Worm (Caenorhabditis elegans) whole organism, late embryonic: ENCODE data around the gene bus-8B.

Experiments used
- C08G9.2 ChIP-seq: sonication (generic microtip); optimal IDR thresholded peaks from 2 replicates; lab custom pipeline; 2016; ENCODE audit warnings: mild to moderate bottlenecking, missing genetic modification characterization, moderate library complexity, missing compliant biosample characterization
- C38D4.7 ChIP-seq: fragments of 200-800 bp; sonication (Bioruptor generic); optimal IDR thresholded peaks from 2 replicates; lab custom pipeline; 2018; ENCODE audit warnings: mild to moderate bottlenecking, missing genetic modification characterization, moderate library complexity, missing compliant biosample characterization
- F13H6.1 ChIP-seq: sonication (generic microtip); optimal IDR thresholded peaks from 2 replicates; lab custom pipeline; 2016; ENCODE audit warnings: missing genetic modification characterization, missing compliant biosample characterization
- K02D7.2 ChIP-seq: sonication (generic microtip); optimal IDR thresholded peaks from 2 replicates; lab custom pipeline; 2017; ENCODE audit warnings: mild to moderate bottlenecking, missing genetic modification characterization, missing compliant biosample characterization
- K09A11.1 ChIP-seq: sonication (generic microtip); optimal IDR thresholded peaks from 2 replicates; lab custom pipeline; 2017; ENCODE audit warnings: antibody characterized with exemption, mild to moderate bottlenecking, missing genetic modification characterization, missing compliant biosample characterization; ENCODE audit not compliant: insufficient read depth
- T23F11.4 ChIP-seq: fragments of 200-800 bp; sonication (Bioruptor generic); optimal IDR thresholded peaks from 2 replicates; lab custom pipeline; 2018; ENCODE audit warnings: mild to moderate bottlenecking, missing genetic modification characterization, missing compliant biosample characterization
- Y22D7AL.16 ChIP-seq: sonication (generic microtip); optimal IDR thresholded peaks from 2 replicates; lab custom pipeline; 2016; ENCODE audit warnings: missing genetic modification characterization, missing compliant biosample characterization
- ama-1 ChIP-seq: fragments of 150-350 bp; optimal IDR thresholded peaks from 2 replicates; lab custom pipeline; 2014
- ceh-22 ChIP-seq: sonication (generic microtip); optimal IDR thresholded peaks from 2 replicates; lab custom pipeline; 2017; ENCODE audit warnings: missing biosample characterization, missing genetic modification characterization
- ceh-30 ChIP-seq: fragments of 150-350 bp; optimal IDR thresholded peaks from 2 replicates; lab custom pipeline; 2014; ENCODE audit warnings: missing biosample characterization, missing genetic modification characterization
- ceh-45 ChIP-seq: fragments of 200-800 bp; sonication (Bioruptor generic); IDR thresholded peaks from 2 replicates; pipeline ENCODE4 v1.3.6; 2022; ENCODE audit warnings: missing genetic modification reagents, missing genetic modification characterization, missing compliant biosample characterization
- ceh-48 ChIP-seq: sonication (generic microtip); optimal IDR thresholded peaks from 2 replicates; lab custom pipeline; 2016; ENCODE audit warnings: missing genetic modification characterization, inconsistent platforms, missing compliant biosample characterization
- ceh-6 ChIP-seq: fragments of 200-800 bp; sonication (Bioruptor generic); optimal IDR thresholded peaks from 2 replicates; lab custom pipeline; 2018; ENCODE audit warnings: mild to moderate bottlenecking, missing genetic modification characterization, missing compliant biosample characterization
- ceh-9 ChIP-seq: sonication (generic microtip); optimal IDR thresholded peaks from 2 replicates; lab custom pipeline; 2016; ENCODE audit warnings: mild to moderate bottlenecking, missing genetic modification characterization, inconsistent platforms, missing compliant biosample characterization
- dmd-4 ChIP-seq: sonication (generic microtip); optimal IDR thresholded peaks from 2 replicates; lab custom pipeline; 2016; ENCODE audit warnings: borderline replicate concordance, missing genetic modification characterization, missing compliant biosample characterization
- dve-1 ChIP-seq: sonication (generic microtip); optimal IDR thresholded peaks from 2 replicates; lab custom pipeline; 2017; ENCODE audit warnings: antibody characterized with exemption, mild to moderate bottlenecking, missing genetic modification characterization, missing compliant biosample characterization
- elt-2 ChIP-seq: sonication (generic microtip); optimal IDR thresholded peaks from 2 replicates; lab custom pipeline; 2016; ENCODE audit warnings: missing genetic modification reagents, missing genetic modification characterization, missing compliant biosample characterization
- ets-4 ChIP-seq: sonication (generic microtip); optimal IDR thresholded peaks from 2 replicates; lab custom pipeline; 2016; ENCODE audit warnings: missing genetic modification characterization, missing compliant biosample characterization
- fax-1 ChIP-seq: sonication (generic microtip); optimal IDR thresholded peaks from 2 replicates; lab custom pipeline; 2016; ENCODE audit warnings: missing genotype, missing genetic modification characterization, missing compliant biosample characterization
- fkh-6 ChIP-seq: sonication (generic microtip); optimal IDR thresholded peaks from 2 replicates; lab custom pipeline; 2016; ENCODE audit warnings: missing genetic modification characterization, missing compliant biosample characterization
- hlh-15 ChIP-seq: sonication (generic microtip); optimal IDR thresholded peaks from 2 replicates; lab custom pipeline; 2016; ENCODE audit warnings: missing genetic modification characterization, missing compliant biosample characterization
- hlh-6 ChIP-seq: sonication (generic microtip); optimal IDR thresholded peaks from 2 replicates; lab custom pipeline; 2016; ENCODE audit warnings: missing genotype, missing genetic modification characterization, missing compliant biosample characterization
- lim-6 ChIP-seq: sonication (generic microtip); optimal IDR thresholded peaks from 2 replicates; lab custom pipeline; 2016; ENCODE audit warnings: missing genetic modification characterization, missing compliant biosample characterization
- lin-11 ChIP-seq: fragments of 200-800 bp; sonication (Bioruptor generic); optimal IDR thresholded peaks from 2 replicates; lab custom pipeline; 2018; ENCODE audit warnings: mild to moderate bottlenecking, missing genetic modification characterization, missing compliant biosample characterization
- mec-3 ChIP-seq: sonication (generic microtip); optimal IDR thresholded peaks from 2 replicates; lab custom pipeline; 2016; ENCODE audit warnings: borderline replicate concordance, missing genetic modification characterization, missing compliant biosample characterization
- nfya-1 ChIP-seq: sonication (generic microtip); optimal IDR thresholded peaks from 2 replicates; lab custom pipeline; 2017; ENCODE audit warnings: missing genetic modification characterization, mild to moderate bottlenecking, missing compliant biosample characterization, antibody characterized with exemption, moderate library complexity
- npax-4 ChIP-seq: sonication (generic microtip); optimal IDR thresholded peaks from 2 replicates; lab custom pipeline; 2016; ENCODE audit warnings: missing genetic modification characterization, missing compliant biosample characterization
- pag-3 ChIP-seq: sonication (generic microtip); optimal IDR thresholded peaks from 2 replicates; lab custom pipeline; 2016; ENCODE audit warnings: missing compliant biosample characterization, missing genetic modification characterization, borderline replicate concordance
- pax-1 ChIP-seq: fragments of 150-350 bp; optimal IDR thresholded peaks from 2 replicates; lab custom pipeline; 2014; ENCODE audit warnings: missing biosample characterization, missing genetic modification characterization
- ref-2 ChIP-seq: sonication (generic microtip); optimal IDR thresholded peaks from 2 replicates; lab custom pipeline; 2016; ENCODE audit warnings: missing genetic modification characterization, missing compliant biosample characterization
- sdc-2 ChIP-seq: sonication (generic microtip); optimal IDR thresholded peaks from 2 replicates; lab custom pipeline; 2016; ENCODE audit warnings: missing genotype, missing genetic modification characterization, missing compliant biosample characterization
- tbx-2 ChIP-seq: sonication (generic microtip); optimal IDR thresholded peaks from 2 replicates; lab custom pipeline; 2016; ENCODE audit warnings: missing genetic modification characterization, missing compliant biosample characterization
- ttx-3 ChIP-seq: sonication (generic microtip); optimal IDR thresholded peaks from 2 replicates; lab custom pipeline; 2016; ENCODE audit warnings: missing genetic modification reagents, missing genetic modification characterization, missing compliant biosample characterization
- unc-3 ChIP-seq, 2 experiments: fragments of 200-800 bp in 1 of 2; sonication (Bioruptor generic) in 1 of 2; sonication (generic microtip) in 1 of 2; conservative IDR thresholded peaks in 1 of 2; optimal IDR thresholded peaks in 1 of 2; 2 replicates each; pipeline versions ENCODE4 v1.3.6 to Lab custom; 2016 to 2022; ENCODE audit warnings: missing compliant biosample characterization in 2 of 2, missing genetic modification characterization in 2 of 2, missing genetic modification reagents in 1 of 2
- unc-42 ChIP-seq: sonication (generic microtip); optimal IDR thresholded peaks from 2 replicates; lab custom pipeline; 2016; ENCODE audit warnings: missing genotype, missing genetic modification characterization, missing compliant biosample characterization
- unc-55 ChIP-seq: sonication (generic microtip); optimal IDR thresholded peaks from 2 replicates; lab custom pipeline; 2017; ENCODE audit warnings: missing biosample characterization, missing genetic modification reagents, missing genetic modification characterization
- unc-86 ChIP-seq: sonication (generic microtip); optimal IDR thresholded peaks from 2 replicates; lab custom pipeline; 2016; ENCODE audit warnings: missing genetic modification characterization, missing compliant biosample characterization

bus-8B gene

ce11 chrX:5512707-5513106 is 19.6 kb downstream of the bus-8B start:
- no peak for TF ChIP-seq unc-3 (GFP tag; conservative IDR thresholded peaks at IDR 0.05; lab: Robert Waterston, UW)
- peak; percentile 51 for TF ChIP-seq unc-3 (tag; optimal IDR thresholded peaks at IDR 0.05; lab: Kevin White, UChicago)
- no peak for TF ChIP-seq C38D4.7 (GFP tag; lab: Kevin White, UChicago)
- TF ChIP-seq ref-2: no peak
- TF ChIP-seq fax-1 (tag; lab: Kevin White, UChicago): no peak
- TF ChIP-seq ceh-9: no peak

ce11 chrX:5514346-5514745 is 21.2 kb downstream of the bus-8B start:
- TF ChIP-seq dmd-4 (tag; lab: Kevin White, UChicago) (no peak), ets-4 (tag; lab: Kevin White, UChicago) (no peak), ceh-48 (no peak), ceh-6 (no peak), dve-1 (tag; lab: Kevin White, UChicago) (no peak), ceh-45 (GFP tag; lab: Robert Waterston, UW) (no peak), fkh-6 (no peak), sdc-2 (tag; lab: Kevin White, UChicago) (no peak), C08G9.2 (tag; lab: Kevin White, UChicago) (no peak), fax-1 (tag; lab: Kevin White, UChicago) (no peak), F13H6.1 (no peak), unc-86 (tag; lab: Kevin White, UChicago) (no peak), K09A11.1 (tag; lab: Kevin White, UChicago) (no peak), lin-11 (tag; lab: Kevin White, UChicago) (no peak), lim-6 (tag; lab: Kevin White, UChicago) (no peak), T23F11.4 (GFP tag; lab: Kevin White, UChicago) (no peak), K02D7.2 (no peak), C38D4.7 (GFP tag; lab: Kevin White, UChicago) (no peak)

- TF ChIP-seq ttx-3 (tag; lab: Kevin White, UChicago) (no peak), hlh-15 (tag; lab: Kevin White, UChicago) (no peak), unc-55 (GFP tag; lab: Kevin White, UChicago) (no peak), tbx-2 (no peak), hlh-6 (tag; lab: Kevin White, UChicago) (no peak), K09A11.1 (tag; lab: Kevin White, UChicago) (no peak), mec-3 (tag; lab: Kevin White, UChicago) (no peak)
- TF ChIP-seq, all 69 proteins: peak for 0
Observed at ce11 chrX:5514984-5515383, 21.9 kb downstream of the bus-8B start, which contains the start of gene T23F2.4. T23F2.4 (minus strand) TSS chrX:5515084.

ce11 chrX:5515459-5515858 is 22.3 kb downstream of the bus-8B start:
- no peak for TF ChIP-seq fax-1 (tag; lab: Kevin White, UChicago)
- TF ChIP-seq pax-1: no peak
- TF ChIP-seq unc-42 (tag; lab: Kevin White, UChicago): peak; percentile 88

ce11 chrX:5516365-5516764 is 23.2 kb downstream of the bus-8B start:
- no peak for TF ChIP-seq ama-1
- TF ChIP-seq pag-3 (tag; lab: Kevin White, UChicago): no peak
- no peak for TF ChIP-seq hlh-15 (tag; lab: Kevin White, UChicago)
- TF ChIP-seq npax-4 (tag; lab: Kevin White, UChicago): no peak
- TF ChIP-seq elt-2: no peak
- no peak for TF ChIP-seq ceh-22 (tag; lab: Kevin White, UChicago)
- TF ChIP-seq nfya-1 (tag; lab: Kevin White, UChicago): no peak
- TF ChIP-seq unc-42 (tag; lab: Kevin White, UChicago): no peak
- TF ChIP-seq ceh-6: no peak
- TF ChIP-seq Y22D7AL.16: no peak
- no peak for TF ChIP-seq ceh-30
